Worm (Caenorhabditis elegans): ENCODE measurements around the gene C29F9.8.

- TF ChIP-seq snpc-4 (tag; optimal IDR thresholded peaks at IDR 0.05) = no peak
- no peak for TF ChIP-seq ztf-11 (tag; optimal IDR thresholded peaks at IDR 0.05)
- no peak for TF ChIP-seq ceh-82 (tag; optimal IDR thresholded peaks at IDR 0.05)
- no peak for TF ChIP-seq daf-16 (GFP tag; optimal IDR thresholded peaks at IDR 0.05)
- no peak for TF ChIP-seq daf-16 (tag; optimal IDR thresholded peaks at IDR 0.05)
- no peak for TF ChIP-seq mep-1 (tag; optimal IDR thresholded peaks at IDR 0.05)
- TF ChIP-seq lir-3 (tag; optimal IDR thresholded peaks at IDR 0.05) = no peak
- TF ChIP-seq R02D3.7 (tag; optimal IDR thresholded peaks at IDR 0.05) = no peak
These were observed 27.3 kb downstream of the C29F9.8 start, which contains the start of gene spt-4 for ce11 chrIII:69652-70051.
